Worm (Caenorhabditis elegans): ENCODE measurements around the gene W06D11.2.

- TF ChIP-seq gmeb-1 (tag; optimal IDR thresholded peaks at IDR 0.05) (no peak), elt-1 (tag; optimal IDR thresholded peaks at IDR 0.05) (no peak), ama-1 (optimal IDR thresholded peaks at IDR 0.05) (no peak), egl-27 (tag; optimal IDR thresholded peaks at IDR 0.05) (no peak), unc-62 (GFP tag; optimal IDR thresholded peaks at IDR 0.05) (no peak), unc-39 (tag; optimal IDR thresholded peaks at IDR 0.05) (no peak), mdl-1 (tag; optimal IDR thresholded peaks at IDR 0.05) (no peak), sma-9 (GFP tag; optimal IDR thresholded peaks at IDR 0.05) (no peak), sma-9 (tag; optimal IDR thresholded peaks at IDR 0.05) (no peak)
Observed at ce11 chrX:12333479-12333878, 36.9 kb upstream of the W06D11.2 start, which contains the start of gene srd-47.
